Worm (Caenorhabditis elegans) whole organism, dauer: Measurements from ENCODE around the gene K08F9.3.

ENCODE experiments used
- unc-62 ChIP-seq: sonication (generic microtip); optimal IDR thresholded peaks from 2 replicates; lab custom pipeline; 2017; ENCODE audit warnings: missing biosample characterization, missing genetic modification reagents, missing genetic modification characterization

The K08F9.3 gene

DNA sequence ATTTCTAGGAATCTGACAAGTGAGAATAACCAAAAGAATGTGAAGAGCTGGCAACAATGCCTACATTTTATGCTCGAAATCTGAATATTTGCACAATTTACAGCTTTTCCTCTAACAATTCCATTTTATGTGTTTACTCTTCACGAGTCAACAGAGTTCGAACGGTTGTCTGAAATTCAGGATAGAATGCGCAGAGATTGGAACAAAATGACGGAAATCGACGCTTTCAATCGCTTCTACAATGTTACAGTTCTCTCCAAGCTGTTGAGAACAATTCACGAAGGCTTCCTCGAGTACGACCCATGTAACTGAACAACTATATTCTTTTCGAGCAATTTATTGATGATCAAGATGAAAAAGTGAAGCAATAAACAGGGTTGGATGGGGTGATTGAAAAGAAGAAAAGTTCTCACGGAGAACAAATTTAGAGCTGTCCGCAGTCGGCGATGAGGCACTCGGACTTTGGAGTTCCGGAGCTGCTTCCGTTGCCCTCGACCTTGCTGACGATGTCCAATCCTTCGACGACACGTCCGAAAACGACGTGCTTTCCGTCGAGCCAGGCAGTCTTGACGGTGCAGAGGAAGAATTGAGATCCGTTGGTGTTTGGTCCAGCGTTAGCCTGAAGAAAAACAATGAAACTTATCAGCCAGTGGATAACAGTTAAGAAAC lies 46.0 kb downstream of the K08F9.3 start, which contains the start of gene Y75B12B.3:
Y75B12B.3 (minus strand) TSS at position 21 of the 669 bp plus-strand sequence.
- no peak for TF ChIP-seq unc-62 (GFP tag; lab: Kevin White, UChicago)

DNA sequence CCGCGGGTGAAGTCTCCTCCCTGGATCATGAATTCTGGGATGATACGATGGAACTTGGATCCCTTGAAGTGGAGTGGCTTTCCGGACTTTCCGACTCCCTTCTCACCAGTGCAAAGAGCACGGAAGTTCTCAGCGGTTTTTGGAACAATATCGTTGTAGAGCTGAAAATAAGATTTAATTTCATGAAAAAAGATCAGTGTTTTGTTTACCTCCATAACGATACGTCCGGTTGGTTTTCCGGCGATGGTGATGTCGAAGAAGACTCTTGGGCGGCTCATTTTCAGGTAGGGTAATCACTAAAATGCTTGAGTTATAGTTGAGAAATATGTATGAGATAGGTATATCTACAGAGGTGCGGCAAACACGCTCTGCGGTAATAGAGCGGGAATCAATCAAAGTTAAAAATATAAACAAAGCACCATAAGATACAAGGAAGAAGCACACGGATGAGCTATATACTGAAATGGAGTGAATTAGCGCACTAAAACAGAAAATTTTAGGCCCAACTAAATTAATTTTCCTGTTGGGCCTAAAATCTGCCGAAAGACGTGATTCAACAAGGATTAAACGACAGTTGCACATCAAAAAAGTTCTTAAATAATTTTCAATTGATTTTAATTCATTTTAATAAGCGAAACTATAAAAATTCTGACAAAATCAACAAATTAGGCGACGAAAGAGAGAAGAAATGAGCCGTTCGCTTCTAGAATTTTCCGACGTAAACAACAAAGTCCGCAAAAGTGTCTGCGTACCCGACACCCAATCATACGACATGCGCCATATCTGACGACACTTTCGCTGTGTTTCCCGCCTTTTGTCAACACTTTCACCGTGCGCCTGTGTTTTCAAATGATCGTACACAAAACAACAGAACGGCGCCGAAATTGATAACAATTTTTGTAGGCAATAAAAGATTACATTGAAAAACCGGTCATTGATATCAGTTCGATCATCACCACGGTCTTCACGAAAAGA lies 47.0 kb downstream of the K08F9.3 start, which contains the start of the genes cyn-7 and bath-36:
cyn-7 (minus strand) TSS at position 296 of the 975 bp plus-strand sequence.
bath-36 (plus strand) TSS at position 806 of the 975 bp plus-strand sequence.
- no peak for TF ChIP-seq unc-62 (GFP tag; lab: Kevin White, UChicago)

DNA sequence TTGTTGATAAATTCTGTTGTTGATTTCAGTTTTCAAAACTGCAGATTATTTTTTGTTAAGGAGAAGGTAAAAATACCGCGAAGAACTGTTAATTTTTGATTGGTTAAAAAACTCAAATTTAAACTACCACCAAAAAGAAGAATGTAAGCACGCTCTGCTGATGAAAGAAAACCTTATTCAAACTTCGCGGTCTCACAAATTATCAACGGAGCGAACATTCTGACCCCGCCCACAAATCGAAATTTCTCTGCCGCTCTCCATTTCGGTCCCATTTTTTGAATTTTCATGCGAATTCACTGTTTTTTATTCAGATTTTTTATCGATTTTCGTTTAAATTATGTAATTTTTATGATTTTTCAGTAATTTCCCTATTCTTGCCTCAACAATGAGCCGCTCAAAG lies 49.2 kb downstream of the K08F9.3 start, which contains the start of gene cyn-3:
cyn-3 (plus strand) TSS at position 361 of the 400 bp plus-strand sequence.
- TF ChIP-seq unc-62 (GFP tag; lab: Kevin White, UChicago) = no peak

DNA sequence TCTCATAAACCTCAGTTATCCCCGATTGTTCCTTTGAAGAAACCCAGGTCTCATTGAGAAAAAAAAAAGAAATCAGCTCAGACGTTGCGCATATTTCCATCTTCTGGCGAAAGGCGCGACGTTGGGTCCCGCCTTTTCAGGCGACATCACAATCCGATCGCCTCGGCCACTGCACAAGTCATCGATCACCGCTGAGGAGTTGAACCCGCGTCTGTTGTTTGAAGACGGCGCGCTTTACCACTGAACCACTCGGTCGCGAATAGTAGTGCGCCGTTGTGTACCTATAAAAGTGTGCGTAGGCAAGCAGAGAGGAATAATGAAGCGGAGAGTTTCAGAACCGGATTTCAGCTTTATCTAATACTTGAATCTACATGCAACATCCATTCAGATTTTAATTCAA lies 50.6 kb downstream of the K08F9.3 start, which contains the start of gene Y75B12B.11:
Y75B12B.11 (plus strand) TSS at position 394 of the 400 bp plus-strand sequence.
- TF ChIP-seq unc-62 (GFP tag; lab: Kevin White, UChicago) = no peak

DNA sequence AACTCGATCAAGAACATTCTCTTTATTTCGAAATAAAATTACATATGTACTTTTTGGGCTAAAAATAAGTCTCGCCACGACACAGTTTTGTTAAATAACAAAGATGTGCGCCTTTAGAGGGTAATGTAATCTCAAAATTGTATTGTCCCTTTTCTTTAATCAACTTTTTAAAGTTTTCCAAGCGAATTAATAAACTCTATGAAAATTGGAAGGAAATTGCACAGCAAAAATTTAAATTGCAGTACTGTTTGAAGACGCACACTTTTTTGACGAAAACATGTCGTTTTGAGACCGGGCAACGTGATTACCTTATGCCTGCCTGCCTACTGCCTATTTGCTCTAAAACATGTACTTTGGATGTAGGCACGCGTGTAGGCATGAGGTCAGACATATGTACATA lies 51.6 kb downstream of the K08F9.3 start:
- no peak for TF ChIP-seq unc-62 (GFP tag; lab: Kevin White, UChicago)

DNA sequence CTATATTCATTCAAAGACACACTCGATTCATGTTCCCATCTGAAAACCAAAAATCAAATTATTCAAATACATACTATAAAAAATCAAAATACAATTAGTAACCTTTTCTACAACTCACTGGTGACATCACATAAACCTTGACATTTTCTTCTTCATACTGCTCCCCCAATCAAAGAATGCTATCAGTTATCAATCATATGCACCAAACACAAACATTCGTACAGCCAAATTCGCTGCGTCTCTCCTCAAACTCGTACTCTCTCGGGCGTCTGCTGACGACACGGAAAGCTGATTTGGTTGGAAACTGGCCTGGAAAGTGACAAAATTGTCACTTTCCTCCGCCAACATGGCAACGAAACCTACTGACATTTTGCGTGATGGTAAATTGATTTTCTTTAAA lies 52.0 kb downstream of the K08F9.3 start, which contains the start of gene plc-2:
plc-2 (plus strand) TSS at position 196 of the 400 bp plus-strand sequence.
- TF ChIP-seq unc-62 (GFP tag; lab: Kevin White, UChicago) = no peak
